Worm (Caenorhabditis elegans): ENCODE data around the gene sams-4.

The sams-4 gene

DNA sequence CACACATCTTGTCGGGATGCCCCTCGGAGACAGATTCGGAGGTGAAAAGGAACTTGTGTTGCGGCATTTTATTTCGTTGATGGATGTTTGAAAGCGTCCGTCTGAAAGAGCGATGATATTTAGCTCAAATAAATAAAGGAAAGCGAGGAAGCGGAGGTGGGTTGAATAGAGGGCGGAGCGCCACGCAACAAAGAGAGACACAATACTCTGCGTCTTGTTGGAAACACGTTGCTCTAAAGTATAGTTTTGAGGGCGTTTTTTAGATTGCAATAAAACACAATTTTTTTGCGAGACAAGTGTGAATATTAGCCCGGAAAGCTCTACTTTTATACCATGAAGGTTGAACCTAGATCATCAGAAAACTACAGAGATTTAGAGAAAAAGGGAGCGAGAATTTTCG, at the start of gene sams-4:
Gene sams-4 (minus strand): TSS at position 101 of the 400 bp plus-strand sequence.
- no peak for TF ChIP-seq lin-29 (GFP tag; IDR thresholded peaks at IDR 0.05)
- TF ChIP-seq nhr-41 (GFP tag; IDR thresholded peaks at IDR 0.05) = no peak
- TF ChIP-seq madf-9 (GFP tag; conservative IDR thresholded peaks at IDR 0.05) = no peak
- no peak for TF ChIP-seq Y105C5A.15 (GFP tag; IDR thresholded peaks at IDR 0.05)
- TF ChIP-seq mxl-2 (GFP tag; conservative IDR thresholded peaks at IDR 0.05) = no peak
- no peak for TF ChIP-seq php-3 (GFP tag; IDR thresholded peaks at IDR 0.05)
- no peak for TF ChIP-seq dmd-8 (GFP tag; IDR thresholded peaks at IDR 0.05)
- TF ChIP-seq lin-39 (tag; optimal IDR thresholded peaks at IDR 0.05) = no peak
- TF ChIP-seq cey-2 (tag; optimal IDR thresholded peaks at IDR 0.05; ENCODE audit: borderline replicate concordance, insufficient read depth) = no peak
- TF ChIP-seq ZK337.2 (GFP tag; IDR thresholded peaks at IDR 0.05) = no peak
- TF ChIP-seq arid-1 (GFP tag; conservative IDR thresholded peaks at IDR 0.05) = no peak
- TF ChIP-seq snpc-1.2 (GFP tag; IDR thresholded peaks at IDR 0.05) = no peak

DNA sequence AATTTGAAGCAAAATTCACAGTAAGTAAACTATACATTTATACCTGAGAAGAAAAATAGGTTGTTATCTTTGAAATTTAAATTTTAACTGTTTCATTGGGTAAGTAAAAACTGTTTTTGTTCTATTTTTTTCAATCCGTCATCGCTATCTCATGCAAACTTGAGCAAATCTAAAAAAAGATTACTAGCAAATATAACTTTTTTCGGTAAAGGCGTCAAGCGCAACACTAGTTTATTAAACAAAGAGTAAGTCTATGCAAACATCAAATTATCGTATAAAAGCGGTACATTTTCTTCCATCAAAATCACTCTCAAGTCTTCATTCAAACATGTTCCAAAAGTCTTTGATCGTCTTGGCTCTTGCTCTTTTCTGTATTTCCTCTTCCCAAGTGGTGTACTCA, 49.0 kb upstream of the sams-4 start, which contains the start of gene nspb-6:
Gene nspb-6 (plus strand): TSS at position 301 of the 400 bp plus-strand sequence.
- no peak for TF ChIP-seq nhr-6 (tag; optimal IDR thresholded peaks at IDR 0.05)

DNA sequence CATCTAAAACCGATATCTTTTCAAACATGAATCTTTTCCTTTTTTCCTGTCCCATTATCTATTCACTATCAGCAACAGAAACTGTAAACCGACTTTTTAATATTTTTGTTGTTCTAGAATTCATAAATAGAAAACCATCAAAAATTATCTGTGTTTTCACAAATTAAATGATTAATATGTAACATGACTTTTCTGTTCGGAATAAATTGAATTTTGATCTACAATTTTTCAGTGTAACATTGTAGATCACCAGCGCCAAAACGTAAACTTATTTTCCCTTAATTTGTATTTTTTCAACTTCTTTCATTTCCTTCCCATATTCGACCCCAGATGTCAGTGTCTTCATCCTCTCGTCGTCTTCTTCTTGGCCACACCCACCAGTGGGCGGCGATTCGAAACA, 45.1 kb upstream of the sams-4 start, which contains the start of gene H04M03.3:
Gene H04M03.3 (plus strand): TSS at position 301 of the 400 bp plus-strand sequence.
- no peak for TF ChIP-seq tra-1 (GFP tag; IDR thresholded peaks at IDR 0.05)
- TF ChIP-seq dmd-6 (GFP tag; IDR thresholded peaks at IDR 0.05) = no peak
- TF ChIP-seq F44E2.7 (GFP tag; IDR thresholded peaks at IDR 0.05) = no peak
- TF ChIP-seq duxl-1 (tag; optimal IDR thresholded peaks at IDR 0.05; ENCODE audit: poor library complexity) = no peak
- no peak for TF ChIP-seq R02D3.7 (tag; optimal IDR thresholded peaks at IDR 0.05)
- TF ChIP-seq ceh-20 (GFP tag; IDR thresholded peaks at IDR 0.05) = no peak

DNA sequence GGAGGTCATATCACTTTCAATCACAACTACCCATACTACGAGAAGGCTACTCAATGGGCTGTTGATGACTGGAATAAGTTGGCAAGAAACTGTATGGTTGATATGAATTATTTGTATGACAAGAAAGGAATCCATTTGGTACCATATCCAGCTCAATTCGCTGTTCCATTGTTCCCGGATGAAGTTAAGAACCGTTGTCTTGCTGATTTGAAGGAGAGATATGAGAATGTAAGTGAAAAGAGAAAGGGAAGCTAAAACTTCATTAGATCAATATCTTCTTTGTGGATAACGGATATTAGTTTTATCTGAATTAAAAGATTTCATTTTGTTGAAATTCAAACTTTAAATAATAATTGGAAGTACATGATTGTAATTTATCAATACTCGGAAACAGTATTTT, 40.4 kb upstream of the sams-4 start:
- TF ChIP-seq F44E2.7 (GFP tag; IDR thresholded peaks at IDR 0.05) = no peak

DNA sequence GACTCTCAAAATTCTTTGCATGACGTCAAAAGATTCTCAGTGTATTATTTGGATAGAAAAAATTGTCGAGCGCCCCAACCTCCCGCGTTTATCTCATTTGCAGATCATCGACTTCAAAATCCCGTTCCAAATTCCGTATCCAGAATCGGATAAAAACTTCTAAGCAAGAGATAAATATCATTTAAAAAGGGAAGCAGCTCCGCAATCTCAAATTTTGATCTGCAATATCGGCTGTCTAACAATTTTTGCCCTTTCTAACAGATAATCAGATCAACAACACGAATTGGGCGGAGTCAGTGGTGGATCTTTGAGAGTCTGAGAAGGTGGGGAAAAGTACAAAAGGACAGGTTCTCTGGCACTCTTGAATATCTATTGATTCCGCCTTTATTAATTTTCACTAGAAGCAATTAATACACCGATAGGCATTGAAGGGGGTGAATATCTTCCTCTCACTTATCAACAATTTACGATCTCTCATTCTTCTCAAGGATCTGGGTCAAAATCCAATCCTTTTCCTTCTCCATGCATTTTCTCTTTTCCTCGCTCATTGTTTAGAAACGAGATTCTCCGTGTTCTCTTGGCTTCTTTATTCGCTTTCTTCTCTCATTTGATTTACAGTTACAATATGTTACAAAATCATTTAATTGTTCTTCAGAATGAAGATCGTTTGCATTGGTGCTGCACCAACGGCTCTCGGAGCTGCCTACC, 39.2 kb upstream of the sams-4 start, which contains the start of gene glf-1:
Gene glf-1 (plus strand): TSS at position 656 of the 708 bp plus-strand sequence.
- TF ChIP-seq nhr-111 (GFP tag; optimal IDR thresholded peaks at IDR 0.05) (no peak), unc-62 (GFP tag; optimal IDR thresholded peaks at IDR 0.05 in 1 of 2) (peak in 1 of 2 experiments; percentile 29), unc-62 (tag; optimal IDR thresholded peaks at IDR 0.05) (no peak)

DNA sequence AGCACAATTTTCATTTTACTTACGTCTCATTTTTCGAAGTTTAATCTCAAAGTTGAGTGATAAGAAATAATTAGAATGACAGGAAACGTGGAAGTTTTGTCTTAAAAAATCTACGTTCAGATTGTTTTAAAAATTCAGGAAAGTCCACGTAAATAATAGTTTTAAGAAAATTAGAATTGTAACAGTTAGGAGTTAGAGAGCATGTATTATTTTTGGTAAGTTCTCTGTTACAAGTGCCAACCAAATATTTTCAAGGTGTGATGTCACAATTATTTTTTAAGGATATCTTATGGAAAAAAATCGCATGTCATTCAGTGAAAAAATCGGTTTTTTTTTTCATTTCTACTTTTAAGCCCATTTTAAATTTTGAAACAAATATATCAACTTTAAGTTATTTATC, 38.3 kb upstream of the sams-4 start, which contains the start of gene H04M03.11:
Gene H04M03.11 (minus strand): TSS at position 101 of the 400 bp plus-strand sequence.
- no peak for TF ChIP-seq ctbp-1 (GFP tag; IDR thresholded peaks at IDR 0.05)

DNA sequence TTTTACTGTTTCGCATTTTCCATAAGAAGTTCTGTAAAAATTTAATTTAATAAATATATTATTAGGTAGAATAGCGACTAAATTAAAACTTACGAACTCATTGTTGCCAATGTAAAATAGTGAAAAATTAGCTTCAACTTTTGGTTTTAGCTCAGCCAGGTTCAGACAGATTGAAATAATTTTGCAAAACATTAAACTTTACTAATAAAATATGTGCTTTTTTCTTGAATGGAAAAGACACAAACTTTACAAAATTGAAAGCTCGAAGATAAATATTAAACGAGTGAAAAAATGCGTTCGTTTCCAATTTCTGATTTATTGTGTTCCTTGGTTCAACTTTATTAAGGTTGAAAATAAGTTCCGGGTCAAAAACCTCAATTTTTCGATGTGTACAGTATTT, 33.7 kb upstream of the sams-4 start, which contains the start of gene srv-22:
Gene srv-22 (minus strand): TSS at position 101 of the 400 bp plus-strand sequence.
- no peak for TF ChIP-seq R02D3.7 (tag; optimal IDR thresholded peaks at IDR 0.05)
- TF ChIP-seq aly-2 (tag; optimal IDR thresholded peaks at IDR 0.05) = no peak
- TF ChIP-seq D1046.2 (GFP tag; IDR thresholded peaks at IDR 0.05) = no peak
- TF ChIP-seq lsy-2 (tag; optimal IDR thresholded peaks at IDR 0.05) = no peak
- no peak for TF ChIP-seq spr-3 (GFP tag; optimal IDR thresholded peaks at IDR 0.05)
- TF ChIP-seq cey-2 (tag; optimal IDR thresholded peaks at IDR 0.05; ENCODE audit: borderline replicate concordance, insufficient read depth) = no peak
- TF ChIP-seq egl-27 (tag; optimal IDR thresholded peaks at IDR 0.05) = no peak
- no peak for TF ChIP-seq fos-1 (tag; optimal IDR thresholded peaks at IDR 0.05)
- no peak for TF ChIP-seq T20F7.1 (GFP tag; optimal IDR thresholded peaks at IDR 0.05)
- no peak for TF ChIP-seq jun-1 (tag; optimal IDR thresholded peaks at IDR 0.05)
- no peak for TF ChIP-seq hmg-1.1 (GFP tag; IDR thresholded peaks at IDR 0.05)
- no peak for TF ChIP-seq sdz-12 (GFP tag; optimal IDR thresholded peaks at IDR 0.05)
- no peak for TF ChIP-seq daf-19 (GFP tag; conservative IDR thresholded peaks at IDR 0.05)

Measured in whole organism, L4 larva.